Worm (Caenorhabditis elegans): ENCODE measurements around the gene M163.9.

Gene M163.9

ce11 chrX:14487832-14488231, 18.4 kb downstream of the M163.9 start:
- no peak for TF ChIP-seq hsf-1 (GFP tag; IDR thresholded peaks at IDR 0.05)
- TF ChIP-seq let-526 (GFP tag; IDR thresholded peaks at IDR 0.05) = no peak
- TF ChIP-seq B0336.3 (GFP tag; IDR thresholded peaks at IDR 0.05) = no peak

DNA sequence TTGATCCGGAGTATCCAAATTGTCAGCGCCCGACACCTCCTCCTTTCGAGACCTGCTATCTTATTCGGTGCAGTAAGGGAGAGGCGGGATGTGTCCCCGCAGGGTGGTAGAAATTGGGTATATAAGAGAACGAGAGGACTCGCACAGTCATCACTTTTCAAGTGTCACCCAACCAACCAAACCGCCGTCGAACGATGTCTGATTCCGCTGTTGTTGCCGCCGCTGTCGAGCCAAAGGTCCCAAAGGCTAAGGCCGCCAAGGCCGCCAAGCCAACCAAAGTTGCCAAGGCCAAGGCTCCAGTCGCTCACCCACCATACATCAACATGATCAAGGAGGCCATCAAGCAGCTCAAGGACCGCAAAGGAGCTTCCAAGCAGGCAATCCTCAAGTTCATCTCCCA, 20.6 kb downstream of the M163.9 start, which contains the start of gene his-24:
TSS of gene his-24 (plus strand) at position 150 of the 400 bp plus-strand sequence.
- TF ChIP-seq Y95B8A.8 (GFP tag; IDR thresholded peaks at IDR 0.05) (no peak), ztf-28 (GFP tag; IDR thresholded peaks at IDR 0.05) (no peak), bed-1 (GFP tag; IDR thresholded peaks at IDR 0.05) (no peak), nhr-80 (tag; optimal IDR thresholded peaks at IDR 0.05) (peak; percentile 37), ceh-79 (tag; optimal IDR thresholded peaks at IDR 0.05) (no peak), C06A6.2 (GFP tag; conservative IDR thresholded peaks at IDR 0.05) (no peak), F57A8.1 (GFP tag; optimal IDR thresholded peaks at IDR 0.05) (no peak), F57C9.4 (tag; optimal IDR thresholded peaks at IDR 0.05) (no peak), athp-1 (tag; optimal IDR thresholded peaks at IDR 0.05) (no peak), zim-3 (tag; optimal IDR thresholded peaks at IDR 0.05) (no peak), ceh-58 (GFP tag; IDR thresholded peaks at IDR 0.05) (no peak), somi-1 (GFP tag; optimal IDR thresholded peaks at IDR 0.05) (no peak), madf-10 (tag; optimal IDR thresholded peaks at IDR 0.05) (no peak), hmg-20 (GFP tag; IDR thresholded peaks at IDR 0.05) (no peak), cebp-1 (GFP tag; IDR thresholded peaks at IDR 0.05) (no peak), cebp-1 (tag; optimal IDR thresholded peaks at IDR 0.05) (no peak), ceh-40 (GFP tag; IDR thresholded peaks at IDR 0.05) (no peak), hmg-1.2 (GFP tag; IDR thresholded peaks at IDR 0.05) (peak; percentile 35; the same call in 1 of the 2 replicates), hsf-1 (GFP tag; IDR thresholded peaks at IDR 0.05) (no peak), Y79H2A.3 (GFP tag; conservative IDR thresholded peaks at IDR 0.05) (no peak), lsy-27 (tag; optimal IDR thresholded peaks at IDR 0.05; ENCODE audit: borderline replicate concordance, insufficient read depth) (no peak), D2030.7 (GFP tag; IDR thresholded peaks at IDR 0.05) (no peak), pha-4 (tag; optimal IDR thresholded peaks at IDR 0.05) (no peak), chd-7 (tag; optimal IDR thresholded peaks at IDR 0.05) (peak; percentile 16), snpc-1.3 (tag; optimal IDR thresholded peaks at IDR 0.05; ENCODE audit: insufficient read depth) (no peak), tbx-9 (tag; optimal IDR thresholded peaks at IDR 0.05; ENCODE audit: borderline replicate concordance) (no peak), sea-2 (GFP tag; IDR thresholded peaks at IDR 0.05) (no peak), F49E8.2 (tag; optimal IDR thresholded peaks at IDR 0.05; ENCODE audit: insufficient read depth) (no peak), lin-54 (GFP tag; optimal IDR thresholded peaks at IDR 0.05) (no peak), T26A5.8 (tag; optimal IDR thresholded peaks at IDR 0.05) (no peak), egrh-3 (GFP tag; IDR thresholded peaks at IDR 0.05) (no peak), B0336.3 (GFP tag; IDR thresholded peaks at IDR 0.05) (no peak), ets-4 (GFP tag; optimal IDR thresholded peaks at IDR 0.05) (no peak), nhr-27 (tag; optimal IDR thresholded peaks at IDR 0.05) (no peak), aptf-3 (GFP tag; IDR thresholded peaks at IDR 0.05) (no peak), zfh-2 (GFP tag; conservative IDR thresholded peaks at IDR 0.05) (no peak; the same call in 1 of the 2 replicates), efl-1 (GFP tag; optimal IDR thresholded peaks at IDR 0.05) (no peak), ztf-25 (GFP tag; IDR thresholded peaks at IDR 0.05) (no peak), F23B12.7 (tag; optimal IDR thresholded peaks at IDR 0.05; ENCODE audit: insufficient read depth) (peak; percentile 36), lin-26 (GFP tag; IDR thresholded peaks at IDR 0.05) (0 out of 2 replicates have a peak, but pooled peaks have one; percentile 8), lin-35 (GFP tag; optimal IDR thresholded peaks at IDR 0.05) (no peak), nhr-90 (tag; optimal IDR thresholded peaks at IDR 0.05) (no peak), K12H6.12 (tag; optimal IDR thresholded peaks at IDR 0.05) (peak; percentile 64), F22D6.2 (tag; optimal IDR thresholded peaks at IDR 0.05) (no peak), xnd-1 (tag; optimal IDR thresholded peaks at IDR 0.05) (no peak), snpc-3.4 (tag; optimal IDR thresholded peaks at IDR 0.05) (no peak)

All from whole organism, young adult.